Worm (Caenorhabditis elegans): ENCODE data around the gene grdn-1.

ce11 chrV:18576128-18576527, 16.4 kb upstream of the grdn-1 start:
- TF ChIP-seq nhr-237 (tag; optimal IDR thresholded peaks at IDR 0.05), result no peak
- TF ChIP-seq snpc-4 (tag; optimal IDR thresholded peaks at IDR 0.05), result no peak
- TF ChIP-seq mef-2 (tag; optimal IDR thresholded peaks at IDR 0.05), result no peak
- no peak for TF ChIP-seq efl-3 (GFP tag; optimal IDR thresholded peaks at IDR 0.05)
- no peak for TF ChIP-seq aha-1 (tag; optimal IDR thresholded peaks at IDR 0.05)
- TF ChIP-seq rnt-1 (tag; optimal IDR thresholded peaks at IDR 0.05), result no peak
- no peak for TF ChIP-seq sptf-1 (tag; optimal IDR thresholded peaks at IDR 0.05)
- no peak for TF ChIP-seq ztf-11 (tag; optimal IDR thresholded peaks at IDR 0.05)
- TF ChIP-seq unc-86 (tag; optimal IDR thresholded peaks at IDR 0.05), result no peak
- no peak for TF ChIP-seq nhr-71 (tag; optimal IDR thresholded peaks at IDR 0.05)
- no peak for TF ChIP-seq lin-13 (GFP tag; optimal IDR thresholded peaks at IDR 0.05)
- no peak for TF ChIP-seq ces-1 (GFP tag; optimal IDR thresholded peaks at IDR 0.05)
- no peak for TF ChIP-seq alr-1 (tag; optimal IDR thresholded peaks at IDR 0.05; ENCODE audit: borderline replicate concordance)

All from whole organism, L1 larva.